Fruit fly (Drosophila melanogaster): Measurements from ENCODE around the gene CG3436.
A peak's percentile ranks its signal among the peaks of the same experiment; 100 is the strongest.

Gene CG3436

dm6 chr2L:130691-131090 lies 25.1 kb upstream of the CG3436 start, which contains the start of gene CG3164 (continued):
- no peak for TF ChIP-seq CG4424 (GFP tag; optimal IDR thresholded peaks at IDR 0.05)
- TF ChIP-seq zen2 (GFP tag; IDR thresholded peaks at IDR 0.05; ENCODE audit: partially characterized antibody), result no peak

DNA sequence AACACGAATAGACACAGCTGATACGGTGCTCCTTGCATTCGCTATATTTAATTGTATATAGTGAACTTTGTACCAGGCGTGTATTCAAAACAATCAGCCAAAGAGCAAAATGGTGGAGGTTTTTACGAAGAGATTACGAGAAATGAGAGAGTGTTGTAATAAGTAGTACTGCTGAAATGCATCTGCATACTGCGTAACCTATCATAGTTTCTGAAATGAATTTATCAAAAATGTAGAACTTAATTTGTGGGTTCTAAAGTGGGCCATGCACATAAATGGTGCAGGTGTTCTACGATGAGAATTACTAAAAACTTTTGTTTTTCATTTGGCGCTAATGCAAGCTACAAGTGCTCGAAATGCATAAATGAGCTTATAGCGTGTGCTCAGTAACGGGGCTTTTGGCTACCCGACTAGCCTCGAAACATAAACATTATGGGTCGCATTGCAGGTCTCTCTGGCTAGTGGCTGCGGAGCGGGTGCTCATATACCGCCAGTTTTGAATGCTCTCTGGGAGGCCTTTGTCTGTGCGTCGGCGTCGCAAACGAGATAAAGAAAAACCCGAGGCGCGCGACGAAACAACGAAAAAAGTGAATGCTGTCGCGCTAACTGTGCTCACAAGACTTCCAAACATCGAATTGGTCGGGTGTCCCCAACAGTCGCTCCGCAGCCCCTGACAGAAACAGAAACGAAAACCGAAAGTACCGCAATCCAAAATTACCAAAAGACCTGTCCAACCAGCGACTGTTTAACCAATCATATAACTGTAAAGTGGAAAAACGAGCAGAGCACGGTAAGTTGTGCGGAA lies 24.2 kb upstream of the CG3436 start, which contains the start of gene Gs1:
Gs1 (plus strand) TSS at position 612 of the 805 bp plus-strand sequence.
- TF ChIP-seq CG12769 (tag; optimal IDR thresholded peaks at IDR 0.05), result peak; percentile 77
- no peak for TF ChIP-seq Xbp1 (GFP tag; optimal IDR thresholded peaks at IDR 0.05)
- peak; percentile 39 for TF ChIP-seq gcm (GFP tag; optimal IDR thresholded peaks at IDR 0.05)
- no peak for TF ChIP-seq phol (tag; optimal IDR thresholded peaks at IDR 0.05)
- TF ChIP-seq usp (GFP tag; optimal IDR thresholded peaks at IDR 0.05), result no peak
- TF ChIP-seq mirr (GFP tag; optimal IDR thresholded peaks at IDR 0.05), result peak; percentile 67
- no peak for TF ChIP-seq org-1 (GFP tag; optimal IDR thresholded peaks at IDR 0.05)
- peak; percentile 68; the same call in 2 of the 3 replicates for TF ChIP-seq CG34224 (GFP tag; IDR thresholded peaks at IDR 0.05; ENCODE audit: partially characterized antibody)
- TF ChIP-seq CG9437 (GFP tag; optimal IDR thresholded peaks at IDR 0.05), result no peak
- TF ChIP-seq oc (tag; optimal IDR thresholded peaks at IDR 0.05), result peak; percentile 48
- TF ChIP-seq wdn (GFP tag; IDR thresholded peaks at IDR 0.05), result no peak
- TF ChIP-seq Rfx (GFP tag; IDR thresholded peaks at IDR 0.05), result peak; percentile 46; the same call in 1 of the 2 replicates
- TF ChIP-seq CTCF (GFP tag; optimal IDR thresholded peaks at IDR 0.05), result peak; percentile 41
- no peak for TF ChIP-seq Camta (GFP tag; optimal IDR thresholded peaks at IDR 0.05)
- TF ChIP-seq CG16813 (GFP tag; IDR thresholded peaks at IDR 0.05; ENCODE audit: partially characterized antibody), result no peak
- peak; percentile 36 for TF ChIP-seq yki (optimal IDR thresholded peaks at IDR 0.05)
- TF ChIP-seq CG10274 (GFP tag; optimal IDR thresholded peaks at IDR 0.05), result no peak
- no peak for TF ChIP-seq Rx (GFP tag; IDR thresholded peaks at IDR 0.05)
- no peak for TF ChIP-seq CG2875 (GFP tag; optimal IDR thresholded peaks at IDR 0.05)
- no peak for TF ChIP-seq inv (GFP tag; IDR thresholded peaks at IDR 0.05; ENCODE audit: partially characterized antibody)
- TF ChIP-seq Atf-2 (GFP tag; optimal IDR thresholded peaks at IDR 0.05), result no peak
- peak; percentile 85 for TF ChIP-seq Nf-YC (tag; optimal IDR thresholded peaks at IDR 0.05)
- TF ChIP-seq ATbp (GFP tag; optimal IDR thresholded peaks at IDR 0.05), result peak; percentile 38
- no peak for TF ChIP-seq az2 (GFP tag; optimal IDR thresholded peaks at IDR 0.05)
- peak; percentile 12; the same call in 1 of the 2 replicates for TF ChIP-seq CG43689 (GFP tag; IDR thresholded peaks at IDR 0.05)
- TF ChIP-seq her (GFP tag; optimal IDR thresholded peaks at IDR 0.05), result peak; percentile 30
- TF ChIP-seq CG9817 (tag; optimal IDR thresholded peaks at IDR 0.05), result no peak
- TF ChIP-seq CG31365 (tag; optimal IDR thresholded peaks at IDR 0.05), result peak; percentile 30
- TF ChIP-seq salm (tag; optimal IDR thresholded peaks at IDR 0.05), result peak; percentile 57
- TF ChIP-seq lab (GFP tag; optimal IDR thresholded peaks at IDR 0.05), result peak; percentile 81
- TF ChIP-seq Sox100B (GFP tag; optimal IDR thresholded peaks at IDR 0.05), result no peak
- no peak for TF ChIP-seq CG12942 (GFP tag; optimal IDR thresholded peaks at IDR 0.05)
- TF ChIP-seq lilli (GFP tag; optimal IDR thresholded peaks at IDR 0.05), result peak; percentile 14
- TF ChIP-seq dan (GFP tag; IDR thresholded peaks at IDR 0.05), result no peak
- no peak for TF ChIP-seq CHES-1-like (GFP tag; optimal IDR thresholded peaks at IDR 0.05)
- no peak for TF ChIP-seq aop (GFP tag; IDR thresholded peaks at IDR 0.05)
- TF ChIP-seq fd3F (GFP tag; optimal IDR thresholded peaks at IDR 0.05), result no peak
- TF ChIP-seq Hr39 (optimal IDR thresholded peaks at IDR 0.05), result no peak
- TF ChIP-seq Doc2 (GFP tag; IDR thresholded peaks at IDR 0.05), result no peak
- TF ChIP-seq ken (GFP tag; IDR thresholded peaks at IDR 0.05), result no peak
- TF ChIP-seq CG12299 (tag; optimal IDR thresholded peaks at IDR 0.05), result peak; percentile 33
- no peak for TF ChIP-seq CG10462 (GFP tag; optimal IDR thresholded peaks at IDR 0.05)
- no peak for TF ChIP-seq Sry-β (GFP tag; optimal IDR thresholded peaks at IDR 0.05)
- no peak for TF ChIP-seq Ets97D (GFP tag; optimal IDR thresholded peaks at IDR 0.05)
- no peak for TF ChIP-seq croc (GFP tag; conservative IDR thresholded peaks at IDR 0.05)
- TF ChIP-seq Side (GFP tag; optimal IDR thresholded peaks at IDR 0.05), result peak; percentile 2
- no peak for TF ChIP-seq CG7928 (GFP tag; optimal IDR thresholded peaks at IDR 0.05)

Measured in whole organism, embryonic.